Worm (Caenorhabditis elegans) whole organism, late embryonic: ENCODE measurements around the gene fdgt-1.

Experiments
- C08G9.2 ChIP-seq: sonication (generic microtip); optimal IDR thresholded peaks from 2 replicates; lab custom pipeline; 2016; ENCODE audit warnings: mild to moderate bottlenecking, missing genetic modification characterization, moderate library complexity, missing compliant biosample characterization
- F13H6.1 ChIP-seq: sonication (generic microtip); optimal IDR thresholded peaks from 2 replicates; lab custom pipeline; 2016; ENCODE audit warnings: missing genetic modification characterization, missing compliant biosample characterization
- K09A11.1 ChIP-seq: sonication (generic microtip); optimal IDR thresholded peaks from 2 replicates; lab custom pipeline; 2017; ENCODE audit warnings: antibody characterized with exemption, mild to moderate bottlenecking, missing genetic modification characterization, missing compliant biosample characterization; ENCODE audit not compliant: insufficient read depth
- T23F11.4 ChIP-seq: fragments of 200-800 bp; sonication (Bioruptor generic); optimal IDR thresholded peaks from 2 replicates; lab custom pipeline; 2018; ENCODE audit warnings: mild to moderate bottlenecking, missing genetic modification characterization, missing compliant biosample characterization
- ahr-1 ChIP-seq: sonication (generic microtip); optimal IDR thresholded peaks from 2 replicates; lab custom pipeline; 2016; ENCODE audit warnings: missing genetic modification characterization, missing compliant biosample characterization
- ama-1 ChIP-seq: fragments of 150-350 bp; optimal IDR thresholded peaks from 2 replicates; lab custom pipeline; 2014
- ceh-14 ChIP-seq: sonication (generic microtip); optimal IDR thresholded peaks from 2 replicates; lab custom pipeline; 2016; ENCODE audit warnings: missing genotype, missing genetic modification characterization, missing compliant biosample characterization
- ceh-2 ChIP-seq: sonication (generic microtip); optimal IDR thresholded peaks from 2 replicates; lab custom pipeline; 2016; ENCODE audit warnings: missing genotype, missing genetic modification characterization, missing compliant biosample characterization
- ceh-22 ChIP-seq: sonication (generic microtip); optimal IDR thresholded peaks from 2 replicates; lab custom pipeline; 2017; ENCODE audit warnings: missing biosample characterization, missing genetic modification characterization
- ceh-24 ChIP-seq: sonication (generic microtip); optimal IDR thresholded peaks from 2 replicates; lab custom pipeline; 2016; ENCODE audit warnings: mild to moderate bottlenecking, missing genetic modification characterization, missing compliant biosample characterization
- ceh-30 ChIP-seq: fragments of 150-350 bp; optimal IDR thresholded peaks from 2 replicates; lab custom pipeline; 2014; ENCODE audit warnings: missing biosample characterization, missing genetic modification characterization
- ceh-31 ChIP-seq: sonication (generic microtip); optimal IDR thresholded peaks from 2 replicates; lab custom pipeline; 2016; ENCODE audit warnings: missing genetic modification characterization, missing compliant biosample characterization
- ceh-34 ChIP-seq: sonication (generic microtip); optimal IDR thresholded peaks from 2 replicates; lab custom pipeline; 2016; ENCODE audit warnings: mild to moderate bottlenecking, missing genetic modification characterization, missing compliant biosample characterization
- ceh-45 ChIP-seq: fragments of 200-800 bp; sonication (Bioruptor generic); IDR thresholded peaks from 2 replicates; pipeline ENCODE4 v1.3.6; 2022; ENCODE audit warnings: missing genetic modification reagents, missing genetic modification characterization, missing compliant biosample characterization
- ceh-48 ChIP-seq: sonication (generic microtip); optimal IDR thresholded peaks from 2 replicates; lab custom pipeline; 2016; ENCODE audit warnings: missing genetic modification characterization, inconsistent platforms, missing compliant biosample characterization
- ceh-6 ChIP-seq: fragments of 200-800 bp; sonication (Bioruptor generic); optimal IDR thresholded peaks from 2 replicates; lab custom pipeline; 2018; ENCODE audit warnings: mild to moderate bottlenecking, missing genetic modification characterization, missing compliant biosample characterization
- ceh-9 ChIP-seq: sonication (generic microtip); optimal IDR thresholded peaks from 2 replicates; lab custom pipeline; 2016; ENCODE audit warnings: mild to moderate bottlenecking, missing genetic modification characterization, inconsistent platforms, missing compliant biosample characterization
- che-1 ChIP-seq: sonication (generic microtip); optimal IDR thresholded peaks from 2 replicates; lab custom pipeline; 2016; ENCODE audit warnings: mild to moderate bottlenecking, missing genetic modification characterization, missing compliant biosample characterization
- dve-1 ChIP-seq: sonication (generic microtip); optimal IDR thresholded peaks from 2 replicates; lab custom pipeline; 2017; ENCODE audit warnings: antibody characterized with exemption, mild to moderate bottlenecking, missing genetic modification characterization, missing compliant biosample characterization
- elt-2 ChIP-seq: sonication (generic microtip); optimal IDR thresholded peaks from 2 replicates; lab custom pipeline; 2016; ENCODE audit warnings: missing genetic modification reagents, missing genetic modification characterization, missing compliant biosample characterization
- ets-4 ChIP-seq: sonication (generic microtip); optimal IDR thresholded peaks from 2 replicates; lab custom pipeline; 2016; ENCODE audit warnings: missing genetic modification characterization, missing compliant biosample characterization
- eyg-1 ChIP-seq: sonication (generic microtip); optimal IDR thresholded peaks from 2 replicates; lab custom pipeline; 2016; ENCODE audit warnings: missing genotype, missing genetic modification characterization, missing compliant biosample characterization
- fax-1 ChIP-seq: sonication (generic microtip); optimal IDR thresholded peaks from 2 replicates; lab custom pipeline; 2016; ENCODE audit warnings: missing genotype, missing genetic modification characterization, missing compliant biosample characterization
- fkh-10 ChIP-seq: fragments of 150-350 bp; optimal IDR thresholded peaks from 2 replicates; lab custom pipeline; 2014; ENCODE audit warnings: missing biosample characterization, missing genetic modification reagents, missing genetic modification characterization
- gmeb-2 ChIP-seq: sonication (generic microtip); optimal IDR thresholded peaks from 2 replicates; lab custom pipeline; 2016; ENCODE audit warnings: missing genetic modification characterization, inconsistent platforms, missing compliant biosample characterization
- hlh-13 ChIP-seq: fragments of 200-800 bp; sonication (Bioruptor generic); optimal IDR thresholded peaks from 2 replicates; lab custom pipeline; 2018; ENCODE audit warnings: mild to moderate bottlenecking, missing genetic modification characterization, missing compliant biosample characterization
- hlh-8 ChIP-seq: sonication (generic microtip); optimal IDR thresholded peaks from 2 replicates; lab custom pipeline; 2016; ENCODE audit warnings: missing genotype, missing genetic modification characterization, missing compliant biosample characterization
- lim-6 ChIP-seq: sonication (generic microtip); optimal IDR thresholded peaks from 2 replicates; lab custom pipeline; 2016; ENCODE audit warnings: missing genetic modification characterization, missing compliant biosample characterization
- lin-11 ChIP-seq: fragments of 200-800 bp; sonication (Bioruptor generic); optimal IDR thresholded peaks from 2 replicates; lab custom pipeline; 2018; ENCODE audit warnings: mild to moderate bottlenecking, missing genetic modification characterization, missing compliant biosample characterization
- nfya-1 ChIP-seq: sonication (generic microtip); optimal IDR thresholded peaks from 2 replicates; lab custom pipeline; 2017; ENCODE audit warnings: missing genetic modification characterization, mild to moderate bottlenecking, missing compliant biosample characterization, antibody characterized with exemption, moderate library complexity
- nhr-11 ChIP-seq: fragments of 150-350 bp; optimal IDR thresholded peaks from 2 replicates; lab custom pipeline; 2014; ENCODE audit warnings: missing biosample characterization, missing genetic modification characterization
- npax-4 ChIP-seq: sonication (generic microtip); optimal IDR thresholded peaks from 2 replicates; lab custom pipeline; 2016; ENCODE audit warnings: missing genetic modification characterization, missing compliant biosample characterization
- odd-2 ChIP-seq: sonication (generic microtip); optimal IDR thresholded peaks from 2 replicates; lab custom pipeline; 2017; ENCODE audit warnings: antibody characterized with exemption, mild to moderate bottlenecking, missing genetic modification characterization, missing compliant biosample characterization
- pat-9 ChIP-seq: fragments of 200-800 bp; sonication (Bioruptor generic); optimal IDR thresholded peaks from 2 replicates; lab custom pipeline; 2018; ENCODE audit warnings: mild to moderate bottlenecking, missing genetic modification characterization, moderate library complexity, missing compliant biosample characterization
- pax-1 ChIP-seq: fragments of 150-350 bp; optimal IDR thresholded peaks from 2 replicates; lab custom pipeline; 2014; ENCODE audit warnings: missing biosample characterization, missing genetic modification characterization
- pha-4 ChIP-seq: fragments of 150-350 bp; optimal IDR thresholded peaks from 2 replicates; lab custom pipeline; 2018; ENCODE audit warnings: missing biosample characterization, missing genetic modification reagents, missing genetic modification characterization
- pqm-1 ChIP-seq: sonication (generic microtip); optimal IDR thresholded peaks from 2 replicates; lab custom pipeline; 2016; ENCODE audit warnings: missing genetic modification characterization, missing compliant biosample characterization
- pros-1 ChIP-seq: fragments of 150-350 bp; optimal IDR thresholded peaks from 2 replicates; lab custom pipeline; 2014; ENCODE audit warnings: missing biosample characterization, missing genetic modification reagents, missing genetic modification characterization
- ref-2 ChIP-seq: sonication (generic microtip); optimal IDR thresholded peaks from 2 replicates; lab custom pipeline; 2016; ENCODE audit warnings: missing genetic modification characterization, missing compliant biosample characterization
- rnt-1 ChIP-seq: sonication (generic microtip); optimal IDR thresholded peaks from 2 replicates; lab custom pipeline; 2016; ENCODE audit warnings: missing genetic modification characterization, missing compliant biosample characterization
- sdc-2 ChIP-seq: sonication (generic microtip); optimal IDR thresholded peaks from 2 replicates; lab custom pipeline; 2016; ENCODE audit warnings: missing genotype, missing genetic modification characterization, missing compliant biosample characterization
- sox-4 ChIP-seq: sonication (generic microtip); optimal IDR thresholded peaks from 2 replicates; lab custom pipeline; 2017; ENCODE audit warnings: mild to moderate bottlenecking, missing genetic modification characterization, inconsistent platforms, missing compliant biosample characterization
- tbx-2 ChIP-seq: sonication (generic microtip); optimal IDR thresholded peaks from 2 replicates; lab custom pipeline; 2016; ENCODE audit warnings: missing genetic modification characterization, missing compliant biosample characterization
- tbx-7 ChIP-seq: sonication (generic microtip); optimal IDR thresholded peaks from 2 replicates; lab custom pipeline; 2016; ENCODE audit warnings: missing genotype, missing genetic modification characterization, missing compliant biosample characterization
- ttx-3 ChIP-seq: sonication (generic microtip); optimal IDR thresholded peaks from 2 replicates; lab custom pipeline; 2016; ENCODE audit warnings: missing genetic modification reagents, missing genetic modification characterization, missing compliant biosample characterization
- unc-3 ChIP-seq, 2 experiments: fragments of 200-800 bp in 1 of 2; sonication (Bioruptor generic) in 1 of 2; sonication (generic microtip) in 1 of 2; conservative IDR thresholded peaks in 1 of 2; optimal IDR thresholded peaks in 1 of 2; 2 replicates each; pipeline versions ENCODE4 v1.3.6 to Lab custom; 2016 to 2022; ENCODE audit warnings: missing compliant biosample characterization in 2 of 2, missing genetic modification characterization in 2 of 2, missing genetic modification reagents in 1 of 2
- unc-55 ChIP-seq: sonication (generic microtip); optimal IDR thresholded peaks from 2 replicates; lab custom pipeline; 2017; ENCODE audit warnings: missing biosample characterization, missing genetic modification reagents, missing genetic modification characterization
- unc-86 ChIP-seq: sonication (generic microtip); optimal IDR thresholded peaks from 2 replicates; lab custom pipeline; 2016; ENCODE audit warnings: missing genetic modification characterization, missing compliant biosample characterization
- zip-5 ChIP-seq: sonication (generic microtip); optimal IDR thresholded peaks from 2 replicates; lab custom pipeline; 2016; ENCODE audit warnings: missing genetic modification characterization, missing compliant biosample characterization
- ztf-16 ChIP-seq: sonication (generic microtip); optimal IDR thresholded peaks from 2 replicates; lab custom pipeline; 2017; ENCODE audit warnings: missing genetic modification characterization, missing compliant biosample characterization

The fdgt-1 gene

ce11 chrII:1500959-1501358, 3.4 kb upstream of the fdgt-1 start:
- no peak for TF ChIP-seq ceh-9 (tag; lab: Kevin White, UChicago)
- TF ChIP-seq ceh-48 (tag; lab: Kevin White, UChicago), result no peak
- TF ChIP-seq lim-6 (tag; lab: Kevin White, UChicago), result no peak
- TF ChIP-seq ceh-30 (tag; lab: Kevin White, UChicago), result no peak

ce11 chrII:1501614-1502355, 2.6 kb upstream of the fdgt-1 start:
- TF ChIP-seq elt-2 (tag; lab: Kevin White, UChicago) (peak; percentile 50), unc-86 (tag; lab: Kevin White, UChicago) (no peak), ceh-45 (GFP tag; lab: Robert Waterston, UW) (no peak), ahr-1 (tag; lab: Kevin White, UChicago) (no peak), sdc-2 (tag; lab: Kevin White, UChicago) (peak; percentile 24), ref-2 (tag; lab: Kevin White, UChicago) (peak; percentile 48), pqm-1 (tag; lab: Kevin White, UChicago) (no peak), ceh-31 (peak; percentile 36), T23F11.4 (no peak), ceh-24 (tag; lab: Kevin White, UChicago) (no peak), nfya-1 (tag; lab: Kevin White, UChicago) (peak; percentile 33), ttx-3 (tag; lab: Kevin White, UChicago) (no peak), ceh-30 (tag; lab: Kevin White, UChicago) (no peak), eyg-1 (tag; lab: Kevin White, UChicago) (no peak), ceh-6 (no peak), C08G9.2 (tag; lab: Kevin White, UChicago) (peak; percentile 37), K09A11.1 (no peak), pax-1 (no peak), ceh-9 (tag; lab: Kevin White, UChicago) (no peak), ceh-2 (tag; lab: Kevin White, UChicago) (no peak), hlh-13 (no peak), tbx-7 (tag; lab: Kevin White, UChicago) (no peak), tbx-2 (tag; lab: Kevin White, UChicago) (peak; percentile 57), pros-1 (no peak), rnt-1 (tag; lab: Kevin White, UChicago) (peak; percentile 79), ama-1 (lab: Kevin White, UChicago) (no peak), unc-3 (GFP tag; conservative IDR thresholded peaks at IDR 0.05; lab: Robert Waterston, UW) (no peak), unc-3 (tag; optimal IDR thresholded peaks at IDR 0.05; lab: Kevin White, UChicago) (no peak), pha-4 (tag; lab: Kevin White, UChicago) (no peak), ceh-22 (tag; lab: Kevin White, UChicago) (no peak), F13H6.1 (no peak), gmeb-2 (tag; lab: Kevin White, UChicago) (no peak), ceh-14 (tag; lab: Kevin White, UChicago) (peak; percentile 28), odd-2 (no peak), sox-4 (no peak), unc-55 (peak; percentile 94), zip-5 (tag; lab: Kevin White, UChicago) (no peak), nhr-11 (no peak), pat-9 (tag; lab: Kevin White, UChicago) (no peak), fax-1 (tag; lab: Kevin White, UChicago) (peak; percentile 47), lin-11 (tag; lab: Kevin White, UChicago) (no peak), fkh-10 (no peak), che-1 (tag; lab: Kevin White, UChicago) (no peak), hlh-8 (peak; percentile 45), ztf-16 (tag; lab: Kevin White, UChicago) (no peak), lim-6 (tag; lab: Kevin White, UChicago) (no peak), dve-1 (tag; lab: Kevin White, UChicago) (no peak), npax-4 (no peak), ets-4 (tag; lab: Kevin White, UChicago) (no peak), ceh-34 (tag; lab: Kevin White, UChicago) (peak; percentile 84)
